Worm (Caenorhabditis elegans): ENCODE data around the gene R05H5.7.

Gene R05H5.7

ce11 chrII:10200759-10201158, 8.5 kb downstream of the R05H5.7 start, which contains the start of gene arv-1 (continued):
- TF ChIP-seq spr-1 (tag; optimal IDR thresholded peaks at IDR 0.05) (no peak), snpc-4 (tag; optimal IDR thresholded peaks at IDR 0.05) (no peak), zag-1 (tag; optimal IDR thresholded peaks at IDR 0.05) (no peak), T20F7.1 (GFP tag; optimal IDR thresholded peaks at IDR 0.05) (peak; percentile 74)

ce11 chrII:10202275-10202674, 10.0 kb downstream of the R05H5.7 start:
- TF ChIP-seq mdl-1 (tag; optimal IDR thresholded peaks at IDR 0.05) (peak in 1 of 2 experiments; percentile 18), nhr-76 (tag; optimal IDR thresholded peaks at IDR 0.05) (no peak), rbr-2 (tag; optimal IDR thresholded peaks at IDR 0.05) (peak; percentile 22), aha-1 (tag) (peak; percentile 38), lsy-2 (tag; optimal IDR thresholded peaks at IDR 0.05) (peak in 1 of 2 experiments; percentile 9), hlh-30 (tag; optimal IDR thresholded peaks at IDR 0.05; ENCODE audit: insufficient read depth) (peak; percentile 60), lin-39 (tag; optimal IDR thresholded peaks at IDR 0.05) (no peak), nhr-11 (tag; optimal IDR thresholded peaks at IDR 0.05) (peak; percentile 61), mes-2 (tag; optimal IDR thresholded peaks at IDR 0.05; ENCODE audit: poor library complexity, severe bottlenecking) (peak; percentile 26), ceh-82 (tag; optimal IDR thresholded peaks at IDR 0.05) (no peak), vab-7 (GFP tag; IDR thresholded peaks at IDR 0.05) (no peak), hif-1 (tag; optimal IDR thresholded peaks at IDR 0.05) (peak in 1 of 2 experiments; percentile 1), hmg-1.1 (GFP tag; IDR thresholded peaks at IDR 0.05) (peak; percentile 71), hlh-11 (tag; optimal IDR thresholded peaks at IDR 0.05) (peak; percentile 59), mdt-29 (GFP tag; IDR thresholded peaks at IDR 0.05) (no peak)

ce11 chrII:10203067-10203466, 10.8 kb downstream of the R05H5.7 start:
- TF ChIP-seq nhr-11 (tag; optimal IDR thresholded peaks at IDR 0.05), result peak; percentile 32
- TF ChIP-seq hlh-11 (tag; optimal IDR thresholded peaks at IDR 0.05), result no peak
- no peak for TF ChIP-seq sdz-12 (GFP tag; optimal IDR thresholded peaks at IDR 0.05)
- no peak for TF ChIP-seq mdt-29 (GFP tag; IDR thresholded peaks at IDR 0.05)

- TF ChIP-seq madf-5 (GFP tag; IDR thresholded peaks at IDR 0.05) (no peak), hlh-11 (tag; optimal IDR thresholded peaks at IDR 0.05) (no peak), gei-8 (GFP tag; optimal IDR thresholded peaks at IDR 0.05) (no peak), daf-19 (GFP tag; conservative IDR thresholded peaks at IDR 0.05) (no peak), daf-8 (GFP tag; IDR thresholded peaks at IDR 0.05) (no peak), dpl-1 (GFP tag; optimal IDR thresholded peaks at IDR 0.05) (no peak), nhr-28 (tag; optimal IDR thresholded peaks at IDR 0.05) (no peak)
These were observed 11.5 kb downstream of the R05H5.7 start for ce11 chrII:10203765-10204164.

- TF ChIP-seq zag-1 (tag; optimal IDR thresholded peaks at IDR 0.05) (no peak), ZK546.5 (tag; optimal IDR thresholded peaks at IDR 0.05) (no peak), dmd-8 (GFP tag; IDR thresholded peaks at IDR 0.05) (no peak), aly-2 (tag; optimal IDR thresholded peaks at IDR 0.05) (no peak), nhr-6 (tag; optimal IDR thresholded peaks at IDR 0.05) (no peak), ctbp-1 (GFP tag; IDR thresholded peaks at IDR 0.05) (no peak), madf-9 (GFP tag; conservative IDR thresholded peaks at IDR 0.05) (no peak), unc-62 (GFP tag; optimal IDR thresholded peaks at IDR 0.05 in 1 of 2) (peak in 1 of 2 experiments; percentile 94), unc-62 (tag; optimal IDR thresholded peaks at IDR 0.05) (no peak), daf-16 (GFP tag; optimal IDR thresholded peaks at IDR 0.05) (no peak), daf-16 (tag; optimal IDR thresholded peaks at IDR 0.05) (no peak), ztf-11 (tag; optimal IDR thresholded peaks at IDR 0.05) (no peak), lin-38 (GFP tag; IDR thresholded peaks at IDR 0.05) (no peak), gei-8 (GFP tag; optimal IDR thresholded peaks at IDR 0.05) (no peak), nhr-76 (tag; optimal IDR thresholded peaks at IDR 0.05) (no peak), ZK337.2 (GFP tag; IDR thresholded peaks at IDR 0.05) (no peak), nhr-11 (tag; optimal IDR thresholded peaks at IDR 0.05) (peak; percentile 60), F37D6.2 (tag; optimal IDR thresholded peaks at IDR 0.05) (no peak), nhr-77 (tag; optimal IDR thresholded peaks at IDR 0.05) (no peak), spr-1 (tag; optimal IDR thresholded peaks at IDR 0.05) (no peak), zip-11 (GFP tag; IDR thresholded peaks at IDR 0.05) (no peak), hlh-11 (tag; optimal IDR thresholded peaks at IDR 0.05) (peak; percentile 34), zip-2 (tag; optimal IDR thresholded peaks at IDR 0.05) (no peak), hlh-30 (tag; optimal IDR thresholded peaks at IDR 0.05; ENCODE audit: insufficient read depth) (peak; percentile 19)
These were observed 12.2 kb downstream of the R05H5.7 start for ce11 chrII:10204428-10205049.

Data from whole organism, L4 larva.